Fruit fly (Drosophila melanogaster): ENCODE data around the gene CanA-14F.
A peak's percentile ranks its signal among the peaks of the same experiment; 100 is the strongest.

The CanA-14F gene

DNA sequence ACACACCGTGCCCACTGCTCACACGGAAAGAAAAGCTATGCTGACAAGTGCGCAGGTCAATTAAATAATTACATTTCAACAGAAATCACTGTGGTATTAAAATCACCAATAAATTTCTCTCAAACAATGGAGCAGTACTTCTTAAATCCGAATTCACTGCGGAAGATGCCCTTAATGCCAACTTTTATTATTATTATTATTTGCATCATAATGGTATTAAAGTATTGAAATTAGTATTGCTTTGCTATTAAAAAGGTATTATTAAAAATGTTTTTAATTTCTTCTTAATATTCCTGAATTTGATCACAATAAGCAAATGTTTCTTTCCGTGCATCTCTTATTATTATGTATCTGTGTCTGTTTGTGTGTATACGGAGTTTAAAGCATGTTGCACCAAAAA lies 7.0 kb downstream of the CanA-14F start (continued):
- TF ChIP-seq CG16815 (GFP tag; optimal IDR thresholded peaks at IDR 0.05) (no peak), Xrp1 (GFP tag; IDR thresholded peaks at IDR 0.05) (peak; percentile 7; the same call in 1 of the 2 replicates), CG18599 (GFP tag; optimal IDR thresholded peaks at IDR 0.05) (peak; percentile 77), twi (tag; optimal IDR thresholded peaks at IDR 0.05) (no peak), CG15011 (GFP tag; optimal IDR thresholded peaks at IDR 0.05) (peak; percentile 25), ash1 (GFP tag; optimal IDR thresholded peaks at IDR 0.05) (no peak), YL-1 (GFP tag; optimal IDR thresholded peaks at IDR 0.05) (no peak), Abd-B (GFP tag; optimal IDR thresholded peaks at IDR 0.05) (peak; percentile 35), tna (GFP tag; IDR thresholded peaks at IDR 0.05; ENCODE audit: partially characterized antibody) (no peak), CG2712 (tag; optimal IDR thresholded peaks at IDR 0.05) (peak; percentile 55), oc (tag; optimal IDR thresholded peaks at IDR 0.05) (no peak), CG9876 (GFP tag; optimal IDR thresholded peaks at IDR 0.05) (no peak), hb (GFP tag; IDR thresholded peaks at IDR 0.05; ENCODE audit: partially characterized antibody) (no peak), vfl (GFP tag; optimal IDR thresholded peaks at IDR 0.05) (no peak), Sry-β (GFP tag; optimal IDR thresholded peaks at IDR 0.05) (no peak), wdn (GFP tag; IDR thresholded peaks at IDR 0.05) (no peak), CHES-1-like (GFP tag; optimal IDR thresholded peaks at IDR 0.05) (no peak), Chrac-16 (GFP tag; optimal IDR thresholded peaks at IDR 0.05) (no peak), Gsc (GFP tag; IDR thresholded peaks at IDR 0.05) (no peak), CG12744 (GFP tag; optimal IDR thresholded peaks at IDR 0.05) (no peak), MBD-R2 (GFP tag; IDR thresholded peaks at IDR 0.05) (no peak), sqz (GFP tag; optimal IDR thresholded peaks at IDR 0.05) (no peak), D19B (GFP tag; optimal IDR thresholded peaks at IDR 0.05) (no peak), nau (GFP tag; optimal IDR thresholded peaks at IDR 0.05) (peak; percentile 39), Hr51 (GFP tag; optimal IDR thresholded peaks at IDR 0.05) (peak in 1 of 2 experiments; percentile 67), Fer3 (tag; optimal IDR thresholded peaks at IDR 0.05) (peak; percentile 20), ro (GFP tag; IDR thresholded peaks at IDR 0.05) (no peak), wek (GFP tag; optimal IDR thresholded peaks at IDR 0.05) (no peak), CG9932 (GFP tag; IDR thresholded peaks at IDR 0.05) (no peak), Max (GFP tag; optimal IDR thresholded peaks at IDR 0.05) (peak; percentile 8), tll (GFP tag; optimal IDR thresholded peaks at IDR 0.05) (no peak), CG4617 (GFP tag; optimal IDR thresholded peaks at IDR 0.05; ENCODE audit: borderline replicate concordance) (no peak), toy (GFP tag; IDR thresholded peaks at IDR 0.05) (no peak), Aef1 (GFP tag; IDR thresholded peaks at IDR 0.05) (0 out of 3 replicates have a peak, but pooled peaks have one; percentile 14), tgo (GFP tag; IDR thresholded peaks at IDR 0.05) (0 out of 3 replicates have a peak, but pooled peaks have one; percentile 30), Spps (tag; optimal IDR thresholded peaks at IDR 0.05) (no peak), ap (GFP tag; IDR thresholded peaks at IDR 0.05) (no peak), Xbp1 (GFP tag; optimal IDR thresholded peaks at IDR 0.05) (peak; percentile 47), CG11695 (GFP tag; IDR thresholded peaks at IDR 0.05) (no peak), Vsx1 (GFP tag; optimal IDR thresholded peaks at IDR 0.05) (peak; percentile 14), cwo (GFP tag; optimal IDR thresholded peaks at IDR 0.05) (peak; percentile 45), CG1647 (GFP tag; optimal IDR thresholded peaks at IDR 0.05) (no peak), Awh (GFP tag; IDR thresholded peaks at IDR 0.05) (no peak), Sry-δ (GFP tag; optimal IDR thresholded peaks at IDR 0.05) (no peak), Meics (GFP tag; optimal IDR thresholded peaks at IDR 0.05) (peak; percentile 70), ham (GFP tag; IDR thresholded peaks at IDR 0.05) (no peak), CG18619 (GFP tag; optimal IDR thresholded peaks at IDR 0.05) (peak; percentile 30), CG11560 (tag; IDR thresholded peaks at IDR 0.05) (no peak), bowl (GFP tag; IDR thresholded peaks at IDR 0.05) (no peak), CTCF (GFP tag; optimal IDR thresholded peaks at IDR 0.05) (no peak), ara (GFP tag; IDR thresholded peaks at IDR 0.05) (0 out of 2 replicates have a peak, but pooled peaks have one; percentile 39)
